Worm (Caenorhabditis elegans) whole organism, L1 larva: Measurements from ENCODE around the gene C09F9.2.

Experiments
- C04F5.9 ChIP-seq: sonication (generic microtip); optimal IDR thresholded peaks from 2 replicates; lab custom pipeline; 2016; ENCODE audit warnings: missing genetic modification characterization, missing compliant biosample characterization
- Y116A8C.19 ChIP-seq: sonication (generic microtip); optimal IDR thresholded peaks from 2 replicates; lab custom pipeline; 2016; ENCODE audit warnings: missing compliant biosample characterization, missing genetic modification characterization, borderline replicate concordance
- aha-1 ChIP-seq: fragments of 150-350 bp; optimal IDR thresholded peaks from 2 replicates; lab custom pipeline; 2014; ENCODE audit warnings: missing biosample characterization, missing genetic modification characterization
- aly-2 ChIP-seq: fragments of 150-350 bp; optimal IDR thresholded peaks from 2 replicates; lab custom pipeline; 2014; ENCODE audit warnings: missing biosample characterization, missing genetic modification characterization
- ama-1 ChIP-seq: fragments of 150-350 bp; optimal IDR thresholded peaks from 2 replicates; lab custom pipeline; 2014
- blmp-1 ChIP-seq: fragments of 150-350 bp; optimal IDR thresholded peaks from 2 replicates; lab custom pipeline; 2014; ENCODE audit warnings: missing biosample characterization, missing genetic modification characterization
- ceh-82 ChIP-seq, 3 experiments: fragments of 150-350 bp in 1 of 3; sonication (generic microtip) in 2 of 3; optimal IDR thresholded peaks; 2 replicates each; lab custom pipeline; 2014 to 2017; ENCODE audit warnings: missing biosample characterization in 3 of 3, missing genetic modification characterization in 3 of 3
- ceh-88 ChIP-seq: fragments of 200-800 bp; sonication (Bioruptor generic); IDR thresholded peaks from 2 replicates; pipeline ENCODE4 v1.3.6; 2022; ENCODE audit warnings: missing genetic modification characterization, missing compliant biosample characterization
- ceh-90 ChIP-seq: sonication (generic microtip); optimal IDR thresholded peaks from 2 replicates; lab custom pipeline; 2016; ENCODE audit warnings: missing genetic modification characterization, missing compliant biosample characterization
- efl-1 ChIP-seq, 4 experiments: fragments of 150-350 bp; optimal IDR thresholded peaks in 3 of 4; peaks in 1 of 4; 1 replicate in 1 of 4; 2 replicates in 3 of 4; lab custom pipeline; 2014; ENCODE audit warnings: missing biosample characterization in 2 of 4, missing genetic modification characterization in 2 of 4, missing genetic modification reagents in 2 of 4
- efl-3 ChIP-seq: fragments of 200-800 bp; sonication (Bioruptor generic); optimal IDR thresholded peaks from 2 replicates; lab custom pipeline; 2018; ENCODE audit warnings: mild to moderate bottlenecking, missing genetic modification characterization, missing compliant biosample characterization
- egl-27 ChIP-seq, 2 experiments: fragments of 150-350 bp in 1 of 2; sonication (generic microtip); optimal IDR thresholded peaks; 3 replicates each; lab custom pipeline; 2017 to 2018; ENCODE audit warnings: missing biosample characterization in 2 of 2, missing genetic modification characterization in 2 of 2, missing genetic modification reagents in 2 of 2
- elt-3 ChIP-seq, 6 experiments: fragments of 150-350 bp in 1 of 6; sonication (generic microtip); optimal IDR thresholded peaks; 2 replicates each; lab custom pipeline; 2017 to 2018; ENCODE audit warnings: missing biosample characterization in 6 of 6, missing genetic modification characterization in 6 of 6, inconsistent platforms in 1 of 6
- fkh-4 ChIP-seq: sonication (generic microtip); optimal IDR thresholded peaks from 2 replicates; lab custom pipeline; 2016; ENCODE audit warnings: missing compliant biosample characterization, missing genetic modification characterization, borderline replicate concordance
- fkh-8 ChIP-seq: sonication (generic microtip); optimal IDR thresholded peaks from 2 replicates; lab custom pipeline; 2016; ENCODE audit warnings: mild to moderate bottlenecking, missing genetic modification characterization, missing compliant biosample characterization
- fos-1 ChIP-seq: fragments of 150-350 bp; optimal IDR thresholded peaks from 2 replicates; lab custom pipeline; 2014; ENCODE audit warnings: missing biosample characterization, missing genetic modification characterization
- grh-1 ChIP-seq: fragments of 200-800 bp; sonication (Bioruptor generic); IDR thresholded peaks from 2 replicates; pipeline ENCODE4 v1.3.6; 2022; ENCODE audit warnings: missing genetic modification reagents, missing genetic modification characterization, missing compliant biosample characterization
- hlh-17 ChIP-seq: fragments of 200-800 bp; sonication (Bioruptor generic); optimal IDR thresholded peaks from 2 replicates; lab custom pipeline; 2018; ENCODE audit warnings: missing genetic modification characterization, mild to moderate bottlenecking, missing compliant biosample characterization, moderate library complexity, borderline replicate concordance
- lin-14 ChIP-seq: fragments of 200-800 bp; sonication (Bioruptor generic); optimal IDR thresholded peaks from 2 replicates; lab custom pipeline; 2018; ENCODE audit warnings: mild to moderate bottlenecking, missing genetic modification characterization, moderate library complexity, missing compliant biosample characterization
- lir-3 ChIP-seq: sonication (generic microtip); optimal IDR thresholded peaks from 2 replicates; lab custom pipeline; 2016; ENCODE audit warnings: mild to moderate bottlenecking, missing genetic modification characterization, moderate library complexity, missing compliant biosample characterization; ENCODE audit not compliant: poor library complexity
- nhr-12 ChIP-seq: sonication (generic microtip); optimal IDR thresholded peaks from 2 replicates; lab custom pipeline; 2017; ENCODE audit warnings: missing biosample characterization, missing genetic modification characterization
- nhr-237 ChIP-seq: fragments of 150-350 bp; optimal IDR thresholded peaks from 2 replicates; lab custom pipeline; 2014; ENCODE audit warnings: missing biosample characterization, missing genetic modification characterization
- nhr-28 ChIP-seq: fragments of 150-350 bp; optimal IDR thresholded peaks from 2 replicates; lab custom pipeline; 2014; ENCODE audit warnings: missing biosample characterization, missing genetic modification characterization
- nhr-47 ChIP-seq: sonication (generic microtip); optimal IDR thresholded peaks from 2 replicates; lab custom pipeline; 2016; ENCODE audit warnings: mild to moderate bottlenecking, missing genetic modification characterization, moderate library complexity, missing compliant biosample characterization
- nhr-77 ChIP-seq: fragments of 150-350 bp; optimal IDR thresholded peaks from 2 replicates; lab custom pipeline; 2014; ENCODE audit warnings: missing biosample characterization, missing genetic modification characterization
- pag-3 ChIP-seq: sonication (generic microtip); optimal IDR thresholded peaks from 2 replicates; lab custom pipeline; 2017; ENCODE audit warnings: missing genetic modification characterization, mild to moderate bottlenecking, missing compliant biosample characterization, antibody characterized with exemption, borderline replicate concordance; ENCODE audit not compliant: insufficient read depth
- pqm-1 ChIP-seq: sonication (generic microtip); optimal IDR thresholded peaks from 3 replicates; lab custom pipeline; 2017; ENCODE audit warnings: missing biosample characterization, missing genetic modification characterization
- snu-23 ChIP-seq: sonication (generic microtip); optimal IDR thresholded peaks from 2 replicates; lab custom pipeline; 2016; ENCODE audit warnings: missing genetic modification characterization, missing compliant biosample characterization
- sptf-1 ChIP-seq: fragments of 150-350 bp; optimal IDR thresholded peaks from 2 replicates; lab custom pipeline; 2014; ENCODE audit warnings: missing biosample characterization, missing genetic modification characterization
- sup-37 ChIP-seq: fragments of 200-800 bp; sonication (Bioruptor generic); optimal IDR thresholded peaks from 2 replicates; lab custom pipeline; 2018; ENCODE audit warnings: mild to moderate bottlenecking, missing genetic modification characterization, missing compliant biosample characterization
- tbx-2 ChIP-seq: sonication (generic microtip); optimal IDR thresholded peaks from 2 replicates; lab custom pipeline; 2016; ENCODE audit warnings: missing genetic modification characterization, missing compliant biosample characterization
- tlp-1 ChIP-seq: fragments of 150-350 bp; optimal IDR thresholded peaks from 2 replicates; lab custom pipeline; 2014; ENCODE audit warnings: missing biosample characterization, missing genetic modification characterization
- unc-98 ChIP-seq: fragments of 200-800 bp; sonication (Bioruptor generic); IDR thresholded peaks from 2 replicates; pipeline ENCODE4 v1.3.6; 2022; ENCODE audit warnings: missing genetic modification characterization, missing compliant biosample characterization
- xbp-1 ChIP-seq: sonication (generic microtip); optimal IDR thresholded peaks from 2 replicates; lab custom pipeline; 2016; ENCODE audit warnings: missing genetic modification characterization, missing compliant biosample characterization
- zip-4 ChIP-seq: fragments of 200-800 bp; sonication (Bioruptor generic); optimal IDR thresholded peaks from 2 replicates; lab custom pipeline; 2018; ENCODE audit warnings: mild to moderate bottlenecking, missing genetic modification characterization, moderate library complexity, missing compliant biosample characterization
- ztf-11 ChIP-seq, 2 experiments: sonication (generic microtip); optimal IDR thresholded peaks; 2 replicates each; lab custom pipeline; 2016 to 2017; ENCODE audit warnings: missing genetic modification characterization in 2 of 2, missing biosample characterization in 1 of 2, missing compliant biosample characterization in 1 of 2

Gene C09F9.2

DNA sequence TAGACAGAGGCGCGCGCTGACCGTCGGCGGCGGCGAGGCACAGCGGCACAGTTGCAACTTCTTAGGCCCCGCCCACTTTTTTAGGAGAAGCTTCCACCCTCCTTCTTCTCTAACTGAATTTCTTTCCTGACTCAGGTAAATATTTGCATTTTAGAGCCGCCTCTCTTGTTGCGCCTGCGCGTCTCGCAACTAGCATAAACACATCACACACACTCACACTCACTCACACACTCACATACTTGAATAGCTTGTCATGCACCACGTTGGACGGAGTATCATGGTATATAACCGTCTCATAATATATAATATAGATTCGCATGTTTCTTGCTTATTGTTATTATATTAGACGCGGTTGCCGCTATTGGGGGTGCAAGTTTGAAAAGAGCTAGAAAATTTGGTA, 20.9 kb upstream of the C09F9.2 start, which contains the start of gene unc-52:
unc-52 (minus strand) TSS at position 80 of the 400 bp plus-strand sequence.
- no peak for TF ChIP-seq nhr-237 (tag; lab: Kevin White, UChicago)
- no peak for TF ChIP-seq Y116A8C.19
- TF ChIP-seq tbx-2 (tag; lab: Kevin White, UChicago): peak; percentile 16
- TF ChIP-seq nhr-77 (tag; lab: Kevin White, UChicago): peak; percentile 61
- TF ChIP-seq unc-98: no peak
- TF ChIP-seq aha-1 (tag; lab: Kevin White, UChicago): no peak
- TF ChIP-seq efl-1 (optimal IDR thresholded peaks at IDR 0.05; lab: Kevin White, UChicago): no peak
- no peak for TF ChIP-seq efl-1 (GFP tag; optimal IDR thresholded peaks at IDR 0.05 in 1 of 2; lab: Kevin White, UChicago)

ce11 chrII:14695201-14695600, 10.1 kb upstream of the C09F9.2 start, which contains the start of gene K02B7.3:
Gene K02B7.3, minus strand, starts transcription at chrII:14695301.
- no peak for TF ChIP-seq ama-1 (lab: Kevin White, UChicago)
- no peak for TF ChIP-seq nhr-47 (tag; lab: Kevin White, UChicago)
- no peak for TF ChIP-seq aly-2
- TF ChIP-seq ceh-82 (tag; optimal IDR thresholded peaks at IDR 0.05; lab: Kevin White, UChicago): no peak
- TF ChIP-seq sptf-1 (tag; lab: Kevin White, UChicago): no peak
- TF ChIP-seq nhr-12: no peak
- TF ChIP-seq unc-98: no peak
- no peak for TF ChIP-seq tbx-2 (tag; lab: Kevin White, UChicago)
- TF ChIP-seq fos-1 (tag; lab: Kevin White, UChicago): no peak
- TF ChIP-seq fkh-4 (tag; lab: Kevin White, UChicago): no peak
- no peak for TF ChIP-seq grh-1 (GFP tag; lab: Robert Waterston, UW)
- no peak for TF ChIP-seq fkh-8
- no peak for TF ChIP-seq elt-3 (tag; optimal IDR thresholded peaks at IDR 0.05; lab: Kevin White, UChicago)
- no peak for TF ChIP-seq xbp-1 (tag; lab: Kevin White, UChicago)
- TF ChIP-seq efl-3 (GFP tag; lab: Kevin White, UChicago): no peak

DNA sequence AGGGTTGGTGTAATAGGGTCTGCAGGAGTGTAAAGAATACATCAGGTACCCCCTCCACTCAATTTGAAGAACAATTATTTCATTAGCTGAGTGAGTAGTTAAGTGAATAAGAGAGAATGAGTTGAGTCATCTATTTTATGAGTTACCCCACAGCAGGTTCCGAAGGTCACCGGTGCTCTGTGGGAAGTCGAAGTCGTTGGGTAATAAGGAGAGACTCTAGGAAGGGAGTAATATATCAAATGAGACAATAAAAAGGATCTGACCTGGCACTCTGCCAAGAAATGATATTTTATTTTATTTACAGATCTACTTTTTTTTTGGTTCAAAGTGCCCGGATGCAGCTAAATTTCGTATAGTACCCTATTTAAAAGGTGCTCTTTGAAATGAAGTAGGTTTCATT, 7.3 kb upstream of the C09F9.2 start, which contains the start of gene C09F9.1:
C09F9.1 (plus strand) TSS at position 301 of the 400 bp plus-strand sequence.
- no peak for TF ChIP-seq lir-3 (tag; lab: Kevin White, UChicago)
- TF ChIP-seq pqm-1: no peak
- no peak for TF ChIP-seq lin-14
- no peak for TF ChIP-seq snu-23 (GFP tag; lab: Kevin White, UChicago)
- TF ChIP-seq C04F5.9 (tag; lab: Kevin White, UChicago): no peak
- no peak for TF ChIP-seq sup-37 (GFP tag; lab: Kevin White, UChicago)
- TF ChIP-seq ceh-90 (tag; lab: Kevin White, UChicago): no peak
- TF ChIP-seq egl-27 (tag; optimal IDR thresholded peaks at IDR 0.05; lab: Kevin White, UChicago): no peak
- no peak for TF ChIP-seq ceh-88 (GFP tag; lab: Robert Waterston, UW)
- no peak for TF ChIP-seq ztf-11 (tag; optimal IDR thresholded peaks at IDR 0.05; lab: Kevin White, UChicago)
- TF ChIP-seq elt-3 (tag; optimal IDR thresholded peaks at IDR 0.05; lab: Kevin White, UChicago): no peak
- TF ChIP-seq tlp-1 (tag; lab: Kevin White, UChicago): no peak
- no peak for TF ChIP-seq zip-4
- TF ChIP-seq hlh-17: no peak
- TF ChIP-seq nhr-28: no peak
- TF ChIP-seq pag-3 (tag; lab: Kevin White, UChicago): no peak

DNA sequence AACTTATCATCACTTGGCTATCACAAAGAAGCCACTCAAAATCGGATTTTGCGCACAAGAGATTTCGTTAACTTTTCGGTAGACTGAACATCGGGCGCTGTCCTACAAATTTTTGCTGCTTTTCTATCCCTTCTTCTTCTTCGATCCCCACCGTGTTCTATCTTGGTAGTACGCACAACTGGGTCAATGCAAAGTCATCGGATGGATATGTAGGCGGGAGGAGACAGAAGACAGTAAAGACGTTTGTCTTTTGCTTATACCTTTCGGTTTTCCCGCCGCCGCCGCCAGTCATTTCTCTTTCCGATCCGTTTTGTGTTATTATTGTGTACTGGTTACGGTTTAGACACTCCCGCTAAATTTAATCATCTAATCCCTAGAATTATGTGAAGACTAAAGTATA, 5.2 kb upstream of the C09F9.2 start:
- TF ChIP-seq Y116A8C.19 (no peak), blmp-1 (tag; lab: Kevin White, UChicago) (peak; percentile 93), elt-3 (tag; optimal IDR thresholded peaks at IDR 0.05; lab: Kevin White, UChicago) (peak in 1 of 6 experiments; percentile 13)
